Fruit fly (Drosophila melanogaster) whole organism, adult: Measurements from ENCODE around the gene Z600.
A peak's percentile ranks its signal among the peaks of the same experiment; 100 is the strongest.

ENCODE experiments used
- CG11617 ChIP-seq: fragments of 200-800 bp; sonication (Bioruptor generic); optimal IDR thresholded peaks from 2 replicates; lab custom pipeline; 2017; ENCODE audit warnings: mild to moderate bottlenecking, missing biosample characterization, missing genetic modification reagents, missing genetic modification characterization
- CG12768 ChIP-seq: fragments of 200-800 bp; sonication (Bioruptor generic); optimal IDR thresholded peaks from 2 replicates; lab custom pipeline; 2017; ENCODE audit warnings: missing biosample characterization, missing genetic modification characterization, mild to moderate bottlenecking, moderate library complexity, missing genetic modification reagents
- CG14711 ChIP-seq: fragments of 200-800 bp; sonication (Bioruptor generic); optimal IDR thresholded peaks from 2 replicates; lab custom pipeline; 2018; ENCODE audit warnings: missing biosample characterization, mild to moderate bottlenecking, missing genetic modification characterization, moderate library complexity
- CG1620 ChIP-seq: fragments of 200-800 bp; sonication (Bioruptor generic); optimal IDR thresholded peaks from 2 replicates; lab custom pipeline; 2016; ENCODE audit warnings: missing biosample characterization, missing genetic modification characterization
- CG33017 ChIP-seq: fragments of 200-800 bp; sonication (Bioruptor generic); optimal IDR thresholded peaks from 2 replicates; lab custom pipeline; 2018; ENCODE audit warnings: missing biosample characterization, mild to moderate bottlenecking, missing genetic modification characterization, moderate library complexity
- CG5204 ChIP-seq: fragments of 200-800 bp; sonication (Bioruptor generic); optimal IDR thresholded peaks from 2 replicates; lab custom pipeline; 2016; ENCODE audit warnings: missing biosample characterization, missing genetic modification characterization
- CG7045 ChIP-seq: fragments of 200-800 bp; sonication (Bioruptor generic); optimal IDR thresholded peaks from 2 replicates; lab custom pipeline; 2017; ENCODE audit warnings: missing biosample characterization, mild to moderate bottlenecking, missing genetic modification characterization
- CG7101 ChIP-seq: fragments of 200-800 bp; sonication (Bioruptor generic); optimal IDR thresholded peaks from 2 replicates; lab custom pipeline; 2018; ENCODE audit warnings: missing biosample characterization, mild to moderate bottlenecking, missing genetic modification characterization, moderate library complexity
- Clk ChIP-seq: fragments of 200-800 bp; sonication (Bioruptor generic); optimal IDR thresholded peaks from 2 replicates; lab custom pipeline; 2017; ENCODE audit warnings: missing biosample characterization, missing genetic modification characterization
- Crg-1 ChIP-seq: fragments of 200-800 bp; sonication (Bioruptor generic); optimal IDR thresholded peaks from 2 replicates; lab custom pipeline; 2016; ENCODE audit warnings: missing biosample characterization, missing genetic modification characterization
- Hr96 ChIP-seq: fragments of 200-800 bp; sonication (Bioruptor generic); optimal IDR thresholded peaks from 2 replicates; lab custom pipeline; 2016; ENCODE audit warnings: missing biosample characterization, missing genetic modification characterization
- Mnt ChIP-seq: fragments of 200-800 bp; sonication (Bioruptor generic); optimal IDR thresholded peaks from 2 replicates; lab custom pipeline; 2016; ENCODE audit warnings: missing biosample characterization, mild to moderate bottlenecking, missing genetic modification characterization
- bab1 ChIP-seq: fragments of 200-800 bp; sonication (Bioruptor generic); optimal IDR thresholded peaks from 3 replicates; lab custom pipeline; 2019; ENCODE audit warnings: missing biosample characterization, mild to moderate bottlenecking, missing genetic modification characterization, moderate library complexity
- cic ChIP-seq: fragments of 200-800 bp; sonication (Bioruptor generic); optimal IDR thresholded peaks from 2 replicates; lab custom pipeline; 2017; ENCODE audit warnings: missing biosample characterization, mild to moderate bottlenecking, missing genetic modification characterization, moderate library complexity
- cnc ChIP-seq, 2 experiments: fragments of >200 bp; optimal IDR thresholded peaks; 2 replicates each; lab custom pipeline; 2017
- kay ChIP-seq: fragments of 200-800 bp; sonication (Bioruptor generic); peaks from one replicate; lab custom pipeline; 2016; ENCODE audit warnings: missing biosample characterization, missing genetic modification characterization, borderline replicate concordance
- ovo ChIP-seq: fragments of 200-800 bp; sonication (Bioruptor generic); optimal IDR thresholded peaks from 2 replicates; lab custom pipeline; 2016; ENCODE audit warnings: missing biosample characterization, missing genetic modification characterization
- pad ChIP-seq: fragments of 200-800 bp; sonication (Bioruptor generic); optimal IDR thresholded peaks from 3 replicates; lab custom pipeline; 2017; ENCODE audit warnings: missing biosample characterization, missing genetic modification characterization, mild to moderate bottlenecking, moderate library complexity, missing genetic modification reagents
- tj ChIP-seq: fragments of 200-800 bp; sonication (Bioruptor generic); optimal IDR thresholded peaks from 3 replicates; lab custom pipeline; 2017; ENCODE audit warnings: missing biosample characterization, mild to moderate bottlenecking, missing genetic modification characterization, moderate library complexity
- toe ChIP-seq: fragments of 200-800 bp; sonication (Bioruptor generic); optimal IDR thresholded peaks from 2 replicates; lab custom pipeline; 2016; ENCODE audit warnings: missing biosample characterization, missing genetic modification characterization

The Z600 gene

dm6 chr3L:15543049-15543448 is 34.2 kb downstream of the Z600 start:
- no peak for TF ChIP-seq CG5204 (GFP tag; lab: Kevin White, UChicago)
- no peak for TF ChIP-seq Hr96 (GFP tag; lab: Kevin White, UChicago)
- no peak for TF ChIP-seq CG14711 (tag; lab: Kevin White, UChicago)
- no peak for TF ChIP-seq ovo (GFP tag; lab: Kevin White, UChicago)
- peak; percentile 94 for TF ChIP-seq tj (GFP tag; lab: Kevin White, UChicago)
- TF ChIP-seq bab1 (GFP tag; lab: Kevin White, UChicago), result no peak

- TF ChIP-seq cnc (optimal IDR thresholded peaks at IDR 0.05; lab: Kevin White, UChicago), result no peak
- no peak for TF ChIP-seq CG7045
- no peak for TF ChIP-seq CG7101 (tag; lab: Kevin White, UChicago)
- no peak for TF ChIP-seq cic (GFP tag; lab: Kevin White, UChicago)
- no peak for TF ChIP-seq Clk (GFP tag; lab: Kevin White, UChicago)
- no peak for TF ChIP-seq CG12768 (GFP tag; lab: Kevin White, UChicago)
- TF ChIP-seq CG5204 (GFP tag; lab: Kevin White, UChicago), result no peak
- TF ChIP-seq CG14711 (tag; lab: Kevin White, UChicago), result no peak
- TF ChIP-seq toe, result no peak
Measured at dm6 chr3L:15543467-15543866, 34.6 kb downstream of the Z600 start.

- no peak for TF ChIP-seq CG1620 (GFP tag; lab: Kevin White, UChicago)
- TF ChIP-seq Mnt (GFP tag; lab: Kevin White, UChicago), result no peak
- TF ChIP-seq tj (GFP tag; lab: Kevin White, UChicago), result peak; percentile 95
Measured at dm6 chr3L:15544455-15545415, 35.9 kb downstream of the Z600 start.

- TF ChIP-seq kay (GFP tag; lab: Kevin White, UChicago) (peak; percentile 64), CG5204 (GFP tag; lab: Kevin White, UChicago) (no peak), cic (GFP tag; lab: Kevin White, UChicago) (peak; percentile 8), Crg-1 (no peak)
Measured at dm6 chr3L:15547187-15547790, 38.4 kb downstream of the Z600 start.

- TF ChIP-seq ovo (GFP tag; lab: Kevin White, UChicago), result no peak
- TF ChIP-seq CG5204 (GFP tag; lab: Kevin White, UChicago), result no peak
- no peak for TF ChIP-seq CG1620 (GFP tag; lab: Kevin White, UChicago)
- TF ChIP-seq Clk (GFP tag; lab: Kevin White, UChicago), result no peak
- no peak for TF ChIP-seq Hr96 (GFP tag; lab: Kevin White, UChicago)
- no peak for TF ChIP-seq CG12768 (GFP tag; lab: Kevin White, UChicago)
- no peak for TF ChIP-seq Mnt (GFP tag; lab: Kevin White, UChicago)
- peak; percentile 0 for TF ChIP-seq CG7045
- TF ChIP-seq kay (GFP tag; lab: Kevin White, UChicago), result no peak
- TF ChIP-seq tj (GFP tag; lab: Kevin White, UChicago), result no peak
- TF ChIP-seq CG33017 (tag; lab: Kevin White, UChicago), result peak; percentile 12
- no peak for TF ChIP-seq cnc (optimal IDR thresholded peaks at IDR 0.05; lab: Kevin White, UChicago)
- peak; percentile 2 for TF ChIP-seq cic (GFP tag; lab: Kevin White, UChicago)
- TF ChIP-seq pad (GFP tag; lab: Kevin White, UChicago), result no peak
- TF ChIP-seq bab1 (GFP tag; lab: Kevin White, UChicago), result no peak
- TF ChIP-seq CG14711 (tag; lab: Kevin White, UChicago), result no peak
- TF ChIP-seq CG11617 (GFP tag; lab: Kevin White, UChicago), result peak; percentile 3
- TF ChIP-seq CG7101 (tag; lab: Kevin White, UChicago), result no peak
- TF ChIP-seq toe, result no peak
- TF ChIP-seq Crg-1, result no peak
Measured at dm6 chr3L:15548843-15549242, 40.0 kb downstream of the Z600 start.

- TF ChIP-seq Hr96 (GFP tag; lab: Kevin White, UChicago) (no peak), Crg-1 (no peak), ovo (GFP tag; lab: Kevin White, UChicago) (no peak), cic (GFP tag; lab: Kevin White, UChicago) (peak; percentile 72), cnc (optimal IDR thresholded peaks at IDR 0.05; lab: Kevin White, UChicago) (no peak), toe (no peak), tj (GFP tag; lab: Kevin White, UChicago) (peak; percentile 86), pad (GFP tag; lab: Kevin White, UChicago) (peak; percentile 94), kay (GFP tag; lab: Kevin White, UChicago) (peak; percentile 95), CG11617 (GFP tag; lab: Kevin White, UChicago) (peak; percentile 14), CG14711 (tag; lab: Kevin White, UChicago) (peak; percentile 65), CG7101 (tag; lab: Kevin White, UChicago) (peak; percentile 45), bab1 (GFP tag; lab: Kevin White, UChicago) (peak; percentile 68), Mnt (GFP tag; lab: Kevin White, UChicago) (peak; percentile 59), CG12768 (GFP tag; lab: Kevin White, UChicago) (peak; percentile 96), CG1620 (GFP tag; lab: Kevin White, UChicago) (no peak), CG5204 (GFP tag; lab: Kevin White, UChicago) (no peak), Clk (GFP tag; lab: Kevin White, UChicago) (peak; percentile 54), CG7045 (peak; percentile 27), CG33017 (tag; lab: Kevin White, UChicago) (peak; percentile 59)
Measured at dm6 chr3L:15553993-15554644, 45.3 kb downstream of the Z600 start, which contains the start of gene AGO2. AGO2 (plus strand) TSS chr3L:15554113.
